Worm (Caenorhabditis elegans) whole organism, late embryonic: Measurements from ENCODE around the gene C29F9.9.

Experiments
- C38D4.7 ChIP-seq: fragments of 200-800 bp; sonication (Bioruptor generic); optimal IDR thresholded peaks from 2 replicates; lab custom pipeline; 2018; ENCODE audit warnings: mild to moderate bottlenecking, missing genetic modification characterization, moderate library complexity, missing compliant biosample characterization
- F13H6.1 ChIP-seq: sonication (generic microtip); optimal IDR thresholded peaks from 2 replicates; lab custom pipeline; 2016; ENCODE audit warnings: missing genetic modification characterization, missing compliant biosample characterization
- K02D7.2 ChIP-seq: sonication (generic microtip); optimal IDR thresholded peaks from 2 replicates; lab custom pipeline; 2017; ENCODE audit warnings: mild to moderate bottlenecking, missing genetic modification characterization, missing compliant biosample characterization
- K09A11.1 ChIP-seq: sonication (generic microtip); optimal IDR thresholded peaks from 2 replicates; lab custom pipeline; 2017; ENCODE audit warnings: antibody characterized with exemption, mild to moderate bottlenecking, missing genetic modification characterization, missing compliant biosample characterization; ENCODE audit not compliant: insufficient read depth
- Y22D7AL.16 ChIP-seq: sonication (generic microtip); optimal IDR thresholded peaks from 2 replicates; lab custom pipeline; 2016; ENCODE audit warnings: missing genetic modification characterization, missing compliant biosample characterization
- ahr-1 ChIP-seq: sonication (generic microtip); optimal IDR thresholded peaks from 2 replicates; lab custom pipeline; 2016; ENCODE audit warnings: missing genetic modification characterization, missing compliant biosample characterization
- ama-1 ChIP-seq: fragments of 150-350 bp; optimal IDR thresholded peaks from 2 replicates; lab custom pipeline; 2014
- ceh-14 ChIP-seq: sonication (generic microtip); optimal IDR thresholded peaks from 2 replicates; lab custom pipeline; 2016; ENCODE audit warnings: missing genotype, missing genetic modification characterization, missing compliant biosample characterization
- ceh-19 ChIP-seq: fragments of 200-800 bp; sonication (Bioruptor generic); optimal IDR thresholded peaks from 2 replicates; lab custom pipeline; 2018; ENCODE audit warnings: mild to moderate bottlenecking, missing genetic modification characterization, missing compliant biosample characterization
- ceh-24 ChIP-seq: sonication (generic microtip); optimal IDR thresholded peaks from 2 replicates; lab custom pipeline; 2016; ENCODE audit warnings: mild to moderate bottlenecking, missing genetic modification characterization, missing compliant biosample characterization
- ceh-30 ChIP-seq: fragments of 150-350 bp; optimal IDR thresholded peaks from 2 replicates; lab custom pipeline; 2014; ENCODE audit warnings: missing biosample characterization, missing genetic modification characterization
- ceh-31 ChIP-seq: sonication (generic microtip); optimal IDR thresholded peaks from 2 replicates; lab custom pipeline; 2016; ENCODE audit warnings: missing genetic modification characterization, missing compliant biosample characterization
- ceh-34 ChIP-seq: sonication (generic microtip); optimal IDR thresholded peaks from 2 replicates; lab custom pipeline; 2016; ENCODE audit warnings: mild to moderate bottlenecking, missing genetic modification characterization, missing compliant biosample characterization
- ceh-48 ChIP-seq: sonication (generic microtip); optimal IDR thresholded peaks from 2 replicates; lab custom pipeline; 2016; ENCODE audit warnings: missing genetic modification characterization, inconsistent platforms, missing compliant biosample characterization
- ceh-6 ChIP-seq: fragments of 200-800 bp; sonication (Bioruptor generic); optimal IDR thresholded peaks from 2 replicates; lab custom pipeline; 2018; ENCODE audit warnings: mild to moderate bottlenecking, missing genetic modification characterization, missing compliant biosample characterization
- che-1 ChIP-seq: sonication (generic microtip); optimal IDR thresholded peaks from 2 replicates; lab custom pipeline; 2016; ENCODE audit warnings: mild to moderate bottlenecking, missing genetic modification characterization, missing compliant biosample characterization
- dmd-4 ChIP-seq: sonication (generic microtip); optimal IDR thresholded peaks from 2 replicates; lab custom pipeline; 2016; ENCODE audit warnings: borderline replicate concordance, missing genetic modification characterization, missing compliant biosample characterization
- eyg-1 ChIP-seq: sonication (generic microtip); optimal IDR thresholded peaks from 2 replicates; lab custom pipeline; 2016; ENCODE audit warnings: missing genotype, missing genetic modification characterization, missing compliant biosample characterization
- fax-1 ChIP-seq: sonication (generic microtip); optimal IDR thresholded peaks from 2 replicates; lab custom pipeline; 2016; ENCODE audit warnings: missing genotype, missing genetic modification characterization, missing compliant biosample characterization
- fkh-10 ChIP-seq: fragments of 150-350 bp; optimal IDR thresholded peaks from 2 replicates; lab custom pipeline; 2014; ENCODE audit warnings: missing biosample characterization, missing genetic modification reagents, missing genetic modification characterization
- fkh-6 ChIP-seq: sonication (generic microtip); optimal IDR thresholded peaks from 2 replicates; lab custom pipeline; 2016; ENCODE audit warnings: missing genetic modification characterization, missing compliant biosample characterization
- gmeb-2 ChIP-seq: sonication (generic microtip); optimal IDR thresholded peaks from 2 replicates; lab custom pipeline; 2016; ENCODE audit warnings: missing genetic modification characterization, inconsistent platforms, missing compliant biosample characterization
- hlh-13 ChIP-seq: fragments of 200-800 bp; sonication (Bioruptor generic); optimal IDR thresholded peaks from 2 replicates; lab custom pipeline; 2018; ENCODE audit warnings: mild to moderate bottlenecking, missing genetic modification characterization, missing compliant biosample characterization
- hlh-15 ChIP-seq: sonication (generic microtip); optimal IDR thresholded peaks from 2 replicates; lab custom pipeline; 2016; ENCODE audit warnings: missing genetic modification characterization, missing compliant biosample characterization
- hlh-30 ChIP-seq: sonication (generic microtip); optimal IDR thresholded peaks from 2 replicates; lab custom pipeline; 2017; ENCODE audit warnings: antibody characterized with exemption, missing genetic modification characterization, missing compliant biosample characterization; ENCODE audit not compliant: insufficient read depth
- hlh-6 ChIP-seq: sonication (generic microtip); optimal IDR thresholded peaks from 2 replicates; lab custom pipeline; 2016; ENCODE audit warnings: missing genotype, missing genetic modification characterization, missing compliant biosample characterization
- lim-6 ChIP-seq: sonication (generic microtip); optimal IDR thresholded peaks from 2 replicates; lab custom pipeline; 2016; ENCODE audit warnings: missing genetic modification characterization, missing compliant biosample characterization
- lin-11 ChIP-seq: fragments of 200-800 bp; sonication (Bioruptor generic); optimal IDR thresholded peaks from 2 replicates; lab custom pipeline; 2018; ENCODE audit warnings: mild to moderate bottlenecking, missing genetic modification characterization, missing compliant biosample characterization
- madf-2 ChIP-seq: sonication (generic microtip); optimal IDR thresholded peaks from 2 replicates; lab custom pipeline; 2017; ENCODE audit warnings: missing genetic modification characterization, missing compliant biosample characterization
- mec-3 ChIP-seq: sonication (generic microtip); optimal IDR thresholded peaks from 2 replicates; lab custom pipeline; 2016; ENCODE audit warnings: borderline replicate concordance, missing genetic modification characterization, missing compliant biosample characterization
- nfya-1 ChIP-seq: sonication (generic microtip); optimal IDR thresholded peaks from 2 replicates; lab custom pipeline; 2017; ENCODE audit warnings: missing genetic modification characterization, mild to moderate bottlenecking, missing compliant biosample characterization, antibody characterized with exemption, moderate library complexity
- nhr-11 ChIP-seq: fragments of 150-350 bp; optimal IDR thresholded peaks from 2 replicates; lab custom pipeline; 2014; ENCODE audit warnings: missing biosample characterization, missing genetic modification characterization
- nhr-232 ChIP-seq: sonication (generic microtip); optimal IDR thresholded peaks from 2 replicates; lab custom pipeline; 2016; ENCODE audit warnings: missing genetic modification characterization, missing compliant biosample characterization
- odd-2 ChIP-seq: sonication (generic microtip); optimal IDR thresholded peaks from 2 replicates; lab custom pipeline; 2017; ENCODE audit warnings: antibody characterized with exemption, mild to moderate bottlenecking, missing genetic modification characterization, missing compliant biosample characterization
- pha-2 ChIP-seq: sonication (generic microtip); optimal IDR thresholded peaks from 2 replicates; lab custom pipeline; 2017; ENCODE audit warnings: mild to moderate bottlenecking, missing genetic modification characterization, missing compliant biosample characterization
- pha-4 ChIP-seq: fragments of 150-350 bp; optimal IDR thresholded peaks from 2 replicates; lab custom pipeline; 2018; ENCODE audit warnings: missing biosample characterization, missing genetic modification reagents, missing genetic modification characterization
- pqm-1 ChIP-seq: sonication (generic microtip); optimal IDR thresholded peaks from 2 replicates; lab custom pipeline; 2016; ENCODE audit warnings: missing genetic modification characterization, missing compliant biosample characterization
- pros-1 ChIP-seq: fragments of 150-350 bp; optimal IDR thresholded peaks from 2 replicates; lab custom pipeline; 2014; ENCODE audit warnings: missing biosample characterization, missing genetic modification reagents, missing genetic modification characterization
- ref-2 ChIP-seq: sonication (generic microtip); optimal IDR thresholded peaks from 2 replicates; lab custom pipeline; 2016; ENCODE audit warnings: missing genetic modification characterization, missing compliant biosample characterization
- sdc-2 ChIP-seq: sonication (generic microtip); optimal IDR thresholded peaks from 2 replicates; lab custom pipeline; 2016; ENCODE audit warnings: missing genotype, missing genetic modification characterization, missing compliant biosample characterization
- sox-2 ChIP-seq: fragments of 200-800 bp; sonication (Bioruptor generic); IDR thresholded peaks from 2 replicates; pipeline ENCODE4 v1.3.6; 2022; ENCODE audit warnings: missing genetic modification reagents, missing genetic modification characterization, missing compliant biosample characterization
- sox-4 ChIP-seq: sonication (generic microtip); optimal IDR thresholded peaks from 2 replicates; lab custom pipeline; 2017; ENCODE audit warnings: mild to moderate bottlenecking, missing genetic modification characterization, inconsistent platforms, missing compliant biosample characterization
- syd-9 ChIP-seq: sonication (generic microtip); optimal IDR thresholded peaks from 2 replicates; lab custom pipeline; 2016; ENCODE audit warnings: mild to moderate bottlenecking, missing genetic modification characterization, moderate library complexity, missing compliant biosample characterization
- tbx-2 ChIP-seq: sonication (generic microtip); optimal IDR thresholded peaks from 2 replicates; lab custom pipeline; 2016; ENCODE audit warnings: missing genetic modification characterization, missing compliant biosample characterization
- tbx-7 ChIP-seq: sonication (generic microtip); optimal IDR thresholded peaks from 2 replicates; lab custom pipeline; 2016; ENCODE audit warnings: missing genotype, missing genetic modification characterization, missing compliant biosample characterization
- ttx-3 ChIP-seq: sonication (generic microtip); optimal IDR thresholded peaks from 2 replicates; lab custom pipeline; 2016; ENCODE audit warnings: missing genetic modification reagents, missing genetic modification characterization, missing compliant biosample characterization
- unc-3 ChIP-seq, 2 experiments: fragments of 200-800 bp in 1 of 2; sonication (Bioruptor generic) in 1 of 2; sonication (generic microtip) in 1 of 2; conservative IDR thresholded peaks in 1 of 2; optimal IDR thresholded peaks in 1 of 2; 2 replicates each; pipeline versions ENCODE4 v1.3.6 to Lab custom; 2016 to 2022; ENCODE audit warnings: missing compliant biosample characterization in 2 of 2, missing genetic modification characterization in 2 of 2, missing genetic modification reagents in 1 of 2
- unc-42 ChIP-seq: sonication (generic microtip); optimal IDR thresholded peaks from 2 replicates; lab custom pipeline; 2016; ENCODE audit warnings: missing genotype, missing genetic modification characterization, missing compliant biosample characterization
- unc-86 ChIP-seq: sonication (generic microtip); optimal IDR thresholded peaks from 2 replicates; lab custom pipeline; 2016; ENCODE audit warnings: missing genetic modification characterization, missing compliant biosample characterization
- zip-5 ChIP-seq: sonication (generic microtip); optimal IDR thresholded peaks from 2 replicates; lab custom pipeline; 2016; ENCODE audit warnings: missing genetic modification characterization, missing compliant biosample characterization
- ztf-16 ChIP-seq: sonication (generic microtip); optimal IDR thresholded peaks from 2 replicates; lab custom pipeline; 2017; ENCODE audit warnings: missing genetic modification characterization, missing compliant biosample characterization

Gene C29F9.9

DNA sequence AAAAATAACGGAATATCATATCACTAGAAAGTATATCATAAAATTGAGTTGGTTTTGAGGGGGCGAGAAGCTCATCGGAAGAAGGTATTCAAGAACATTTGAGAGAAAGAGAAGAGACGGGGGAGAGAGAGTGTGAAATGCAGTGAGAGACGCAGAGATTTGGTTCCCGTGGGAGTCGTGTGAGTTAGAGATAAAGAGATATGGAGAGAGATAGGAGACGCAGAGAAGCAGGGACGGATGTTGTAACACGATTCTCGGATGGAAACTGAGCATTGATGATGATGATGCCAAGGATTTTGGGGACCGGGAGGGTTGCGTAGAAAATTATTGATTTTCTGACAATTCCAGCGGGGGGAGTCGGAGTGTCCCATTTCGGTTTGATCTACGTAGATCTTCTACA is 2.5 kb downstream of the C29F9.9 start (continued):
- TF ChIP-seq eyg-1 (tag; lab: Kevin White, UChicago) = no peak
- TF ChIP-seq sdc-2 (tag; lab: Kevin White, UChicago) = no peak
- no peak for TF ChIP-seq pros-1

ce11 chrIII:94759-95330 is 3.9 kb downstream of the C29F9.9 start, which contains the start of gene pat-4:
Gene pat-4, minus strand, starts transcription at chrIII:94809.
- TF ChIP-seq tbx-7 (tag; lab: Kevin White, UChicago) = no peak
- no peak for TF ChIP-seq ama-1 (lab: Kevin White, UChicago)
- TF ChIP-seq lin-11 = no peak
- no peak for TF ChIP-seq mec-3 (tag; lab: Kevin White, UChicago)
- TF ChIP-seq hlh-30 (tag; lab: Kevin White, UChicago) = no peak
- no peak for TF ChIP-seq ceh-14
- TF ChIP-seq odd-2 (tag; lab: Kevin White, UChicago) = no peak
- TF ChIP-seq unc-3 (GFP tag; conservative IDR thresholded peaks at IDR 0.05; lab: Robert Waterston, UW) = no peak
- TF ChIP-seq unc-3 (tag; optimal IDR thresholded peaks at IDR 0.05; lab: Kevin White, UChicago) = no peak
- TF ChIP-seq ceh-19 (GFP tag; lab: Kevin White, UChicago) = peak; percentile 53
- TF ChIP-seq pha-4 (tag; lab: Kevin White, UChicago) = no peak
- no peak for TF ChIP-seq ceh-6 (GFP tag; lab: Kevin White, UChicago)
- peak; percentile 48 for TF ChIP-seq sox-2
- TF ChIP-seq fkh-10 = no peak
- no peak for TF ChIP-seq nhr-232 (tag; lab: Kevin White, UChicago)
- no peak for TF ChIP-seq lim-6
- no peak for TF ChIP-seq unc-86 (tag; lab: Kevin White, UChicago)
- peak; percentile 45 for TF ChIP-seq ref-2 (tag; lab: Kevin White, UChicago)
- TF ChIP-seq zip-5 (tag; lab: Kevin White, UChicago) = no peak
- no peak for TF ChIP-seq ztf-16
- TF ChIP-seq dmd-4 (tag; lab: Kevin White, UChicago) = no peak
- no peak for TF ChIP-seq K09A11.1 (tag; lab: Kevin White, UChicago)
- no peak for TF ChIP-seq ahr-1 (tag; lab: Kevin White, UChicago)
- TF ChIP-seq ceh-24 (tag; lab: Kevin White, UChicago) = no peak
- TF ChIP-seq gmeb-2 = no peak
- peak; percentile 59 for TF ChIP-seq ceh-34
- no peak for TF ChIP-seq madf-2
- no peak for TF ChIP-seq ceh-30 (tag; lab: Kevin White, UChicago)
- no peak for TF ChIP-seq fax-1
- TF ChIP-seq unc-42 = no peak
- no peak for TF ChIP-seq Y22D7AL.16 (tag; lab: Kevin White, UChicago)
- no peak for TF ChIP-seq syd-9 (tag; lab: Kevin White, UChicago)
- no peak for TF ChIP-seq pqm-1 (tag; lab: Kevin White, UChicago)
- TF ChIP-seq F13H6.1 = no peak
- TF ChIP-seq nfya-1 (tag; lab: Kevin White, UChicago) = peak; percentile 24
- peak; percentile 55 for TF ChIP-seq hlh-6 (tag; lab: Kevin White, UChicago)
- no peak for TF ChIP-seq fkh-6
- no peak for TF ChIP-seq hlh-15
- TF ChIP-seq hlh-13 (GFP tag; lab: Kevin White, UChicago) = no peak
- TF ChIP-seq tbx-2 = peak; percentile 51
- TF ChIP-seq ttx-3 (tag; lab: Kevin White, UChicago) = no peak
- no peak for TF ChIP-seq pha-2 (tag; lab: Kevin White, UChicago)
- TF ChIP-seq nhr-11 (tag; lab: Kevin White, UChicago) = no peak
- TF ChIP-seq sdc-2 (tag; lab: Kevin White, UChicago) = no peak
- TF ChIP-seq C38D4.7 (GFP tag; lab: Kevin White, UChicago) = no peak
- TF ChIP-seq eyg-1 (tag; lab: Kevin White, UChicago) = no peak
- no peak for TF ChIP-seq ceh-48 (tag; lab: Kevin White, UChicago)
- TF ChIP-seq K02D7.2 (tag; lab: Kevin White, UChicago) = no peak
- TF ChIP-seq sox-4 = no peak
- no peak for TF ChIP-seq che-1 (tag; lab: Kevin White, UChicago)
- TF ChIP-seq ceh-31 = no peak
